Worm (Caenorhabditis elegans) whole organism, early embryonic: Measurements from ENCODE around the gene srx-17.

ENCODE experiments used
- ama-1 ChIP-seq: fragments of 150-350 bp; optimal IDR thresholded peaks from 2 replicates; lab custom pipeline; 2014
- ceh-36 ChIP-seq: sonication (generic microtip); optimal IDR thresholded peaks from 2 replicates; lab custom pipeline; 2016; ENCODE audit warnings: missing genetic modification characterization, inconsistent platforms, missing compliant biosample characterization
- hmbx-1 ChIP-seq: sonication (generic microtip); optimal IDR thresholded peaks from 2 replicates; lab custom pipeline; 2016; ENCODE audit warnings: mild to moderate bottlenecking, missing genetic modification characterization, missing compliant biosample characterization
- hmg-4 ChIP-seq: fragments of 200-800 bp; sonication (Bioruptor generic); optimal IDR thresholded peaks from 2 replicates; lab custom pipeline; 2018; ENCODE audit warnings: mild to moderate bottlenecking, missing genetic modification characterization, missing compliant biosample characterization
- tbx-37 ChIP-seq: fragments of 200-800 bp; sonication (Bioruptor generic); conservative IDR thresholded peaks from 2 replicates; pipeline ENCODE4 v1.3.6; 2022; ENCODE audit warnings: missing genetic modification reagents, missing genetic modification characterization, missing compliant biosample characterization
- tra-4 ChIP-seq: sonication (generic microtip); optimal IDR thresholded peaks from 2 replicates; lab custom pipeline; 2017; ENCODE audit warnings: missing genetic modification characterization, missing compliant biosample characterization

DNA sequence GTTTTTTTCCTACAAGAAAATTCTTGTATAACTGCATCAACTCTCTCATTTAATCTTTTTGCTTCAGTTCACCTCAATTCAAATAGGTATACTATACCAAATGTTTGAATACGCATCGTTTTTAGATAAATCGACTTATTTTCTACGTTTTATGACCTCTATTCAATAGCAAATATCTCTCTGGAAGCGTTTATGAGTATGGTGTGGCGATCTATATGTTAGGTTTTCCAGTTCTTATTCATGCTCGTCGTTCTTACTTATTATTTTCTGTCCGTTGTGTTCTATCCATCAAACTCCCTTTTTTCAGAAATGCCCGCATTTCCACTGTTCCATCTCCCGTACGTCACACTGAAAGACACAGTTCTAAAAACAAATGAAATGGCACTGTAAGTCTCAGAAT lies 39.6 kb downstream of the srx-17 start, which contains the start of gene T22G5.3:
- TF ChIP-seq tra-4 (tag; lab: Kevin White, UChicago) (no peak), hmg-4 (GFP tag; lab: Kevin White, UChicago) (no peak), hmbx-1 (tag; lab: Kevin White, UChicago) (no peak), ama-1 (lab: Kevin White, UChicago) (no peak), ceh-36 (no peak), tbx-37 (GFP tag; lab: Robert Waterston, UW) (no peak)
